Worm (Caenorhabditis elegans) whole organism, young adult: ENCODE data around the gene mdf-2.
"Not testable (repeated sequence)": the region's sequence is repeated elsewhere in the genome, so short reads cannot be mapped to it uniquely, and the experiment has no call there.

Source experiments
- ZK185.1 ChIP-seq: sonication (generic microtip); optimal IDR thresholded peaks from 2 replicates; lab custom pipeline; 2016; ENCODE audit warnings: mild to moderate bottlenecking, missing genetic modification characterization, missing compliant biosample characterization; ENCODE audit not compliant: poor library complexity, severe bottlenecking
- attf-5 ChIP-seq: fragments of 200-800 bp; sonication (Bioruptor generic); optimal IDR thresholded peaks from 2 replicates; lab custom pipeline; 2018; ENCODE audit warnings: mild to moderate bottlenecking, missing genetic modification characterization, missing compliant biosample characterization
- bed-1 ChIP-seq: fragments of 200-800 bp; sonication (Bioruptor generic); IDR thresholded peaks from 2 replicates; pipeline ENCODE4 v1.3.6; 2022; ENCODE audit warnings: missing genetic modification reagents, missing genetic modification characterization, missing compliant biosample characterization
- cebp-1 ChIP-seq, 2 experiments: fragments of 200-800 bp in 1 of 2; sonication (Bioruptor generic) in 1 of 2; sonication (generic microtip) in 1 of 2; IDR thresholded peaks in 1 of 2; optimal IDR thresholded peaks in 1 of 2; 2 replicates each; pipeline versions ENCODE4 v1.3.6 to Lab custom; 2017 to 2022; ENCODE audit warnings: missing compliant biosample characterization in 2 of 2, missing genetic modification characterization in 2 of 2, mild to moderate bottlenecking in 1 of 2, missing genetic modification reagents in 1 of 2, moderate library complexity in 1 of 2
- him-1 ChIP-seq: sonication (generic microtip); optimal IDR thresholded peaks from 2 replicates; lab custom pipeline; 2016; ENCODE audit warnings: missing genotype, missing genetic modification reagents, missing genetic modification characterization, missing compliant biosample characterization
- hmg-1.2 ChIP-seq: fragments of 200-800 bp; sonication (Bioruptor generic); IDR thresholded peaks from 2 replicates; pipeline ENCODE4 v1.3.6; 2022; ENCODE audit warnings: missing genetic modification reagents, missing genetic modification characterization, missing compliant biosample characterization
- lin-26 ChIP-seq: fragments of 200-800 bp; sonication (Bioruptor generic); IDR thresholded peaks from 2 replicates; pipeline ENCODE4 v1.3.6; 2022; ENCODE audit warnings: missing genetic modification reagents, missing genetic modification characterization, missing compliant biosample characterization
- madf-6 ChIP-seq: fragments of 200-800 bp; sonication (Bioruptor generic); IDR thresholded peaks from 2 replicates; pipeline ENCODE4 v1.3.6; 2022; ENCODE audit warnings: missing genetic modification reagents, missing genetic modification characterization, missing compliant biosample characterization
- nhr-120 ChIP-seq: fragments of 200-800 bp; sonication (Bioruptor generic); IDR thresholded peaks from 2 replicates; pipeline ENCODE4 v1.3.6; 2022; ENCODE audit warnings: missing genetic modification characterization, missing compliant biosample characterization
- snpc-1.3 ChIP-seq: sonication (generic microtip); optimal IDR thresholded peaks from 2 replicates; lab custom pipeline; 2017; ENCODE audit warnings: missing genetic modification characterization, mild to moderate bottlenecking, missing compliant biosample characterization, antibody characterized with exemption, moderate library complexity, missing genotype, missing genetic modification reagents; ENCODE audit not compliant: insufficient read depth
- sptf-2 ChIP-seq: fragments of 200-800 bp; sonication (Bioruptor generic); optimal IDR thresholded peaks from 2 replicates; lab custom pipeline; 2018; ENCODE audit warnings: mild to moderate bottlenecking, missing genetic modification characterization, missing compliant biosample characterization
- ztf-22 ChIP-seq: fragments of 200-800 bp; sonication (Bioruptor generic); optimal IDR thresholded peaks from 2 replicates; lab custom pipeline; 2018; ENCODE audit warnings: mild to moderate bottlenecking, missing genetic modification characterization, moderate library complexity, missing compliant biosample characterization

ce11 chrIV:2674915-2675314, 34.0 kb upstream of the mdf-2 start, which contains the start of gene gpx-4:
- TF ChIP-seq bed-1 (GFP tag; lab: Robert Waterston, UW); ZK185.1 (tag; lab: Kevin White, UChicago); ztf-22 (GFP tag; lab: Kevin White, UChicago); snpc-1.3; hmg-1.2 (GFP tag; lab: Robert Waterston, UW); cebp-1 (GFP tag; IDR thresholded peaks at IDR 0.05; lab: Robert Waterston, UW); cebp-1 (tag; optimal IDR thresholded peaks at IDR 0.05; lab: Kevin White, UChicago); attf-5 (GFP tag; lab: Kevin White, UChicago); lin-26; him-1; sptf-2; nhr-120 (GFP tag; lab: Robert Waterston, UW); madf-6 (GFP tag; lab: Robert Waterston, UW): not testable (repeated sequence)
